Worm (Caenorhabditis elegans) whole organism, L2 larva: Measurements from ENCODE around the gene Y56A3A.41.

ENCODE experiments used
- F13H6.1 ChIP-seq: sonication (generic microtip); optimal IDR thresholded peaks from 2 replicates; lab custom pipeline; 2016; ENCODE audit warnings: missing genetic modification characterization, missing compliant biosample characterization
- R02D3.7 ChIP-seq: fragments of 150-350 bp; optimal IDR thresholded peaks from 2 replicates; lab custom pipeline; 2014; ENCODE audit warnings: missing biosample characterization, missing genetic modification characterization
- Y55F3AM.14 ChIP-seq: fragments of 200-800 bp; sonication (Bioruptor generic); optimal IDR thresholded peaks from 2 replicates; lab custom pipeline; 2018; ENCODE audit warnings: mild to moderate bottlenecking, missing genetic modification characterization, missing compliant biosample characterization
- ZK546.5 ChIP-seq: sonication (generic microtip); optimal IDR thresholded peaks from 2 replicates; lab custom pipeline; 2017; ENCODE audit warnings: missing biosample characterization, missing genetic modification characterization
- alr-1 ChIP-seq: fragments of 150-350 bp; optimal IDR thresholded peaks from 2 replicates; lab custom pipeline; 2014; ENCODE audit warnings: missing biosample characterization, missing genetic modification characterization
- aly-2 ChIP-seq: fragments of 150-350 bp; optimal IDR thresholded peaks from 2 replicates; lab custom pipeline; 2014; ENCODE audit warnings: missing biosample characterization, missing genetic modification characterization
- ama-1 ChIP-seq: fragments of 150-350 bp; optimal IDR thresholded peaks from 2 replicates; lab custom pipeline; 2018; ENCODE audit warnings: inconsistent platforms
- blmp-1 ChIP-seq: sonication (generic microtip); optimal IDR thresholded peaks from 2 replicates; lab custom pipeline; 2017; ENCODE audit warnings: missing genetic modification characterization, mild to moderate bottlenecking, missing compliant biosample characterization, antibody characterized with exemption, moderate library complexity; ENCODE audit not compliant: insufficient read depth
- ceh-82 ChIP-seq: fragments of 150-350 bp; optimal IDR thresholded peaks from 2 replicates; lab custom pipeline; 2014; ENCODE audit warnings: missing biosample characterization, missing genetic modification characterization
- crh-2 ChIP-seq: sonication (generic microtip); optimal IDR thresholded peaks from 2 replicates; lab custom pipeline; 2017; ENCODE audit warnings: missing biosample characterization, missing genetic modification characterization
- dmd-4 ChIP-seq: sonication (generic microtip); optimal IDR thresholded peaks from 2 replicates; lab custom pipeline; 2017; ENCODE audit warnings: missing biosample characterization, missing genetic modification characterization
- egl-27 ChIP-seq: sonication (generic microtip); optimal IDR thresholded peaks from 3 replicates; lab custom pipeline; 2017; ENCODE audit warnings: missing biosample characterization, missing genetic modification reagents, missing genetic modification characterization
- elt-1 ChIP-seq: fragments of 150-350 bp; optimal IDR thresholded peaks from 2 replicates; lab custom pipeline; 2014; ENCODE audit warnings: missing biosample characterization, missing genetic modification characterization
- elt-3 ChIP-seq: sonication (generic microtip); optimal IDR thresholded peaks from 2 replicates; lab custom pipeline; 2017; ENCODE audit warnings: missing biosample characterization, missing genetic modification characterization
- fos-1 ChIP-seq: fragments of 150-350 bp; optimal IDR thresholded peaks from 2 replicates; lab custom pipeline; 2014; ENCODE audit warnings: missing biosample characterization, missing genetic modification characterization
- gmeb-1 ChIP-seq: fragments of 150-350 bp; optimal IDR thresholded peaks from 2 replicates; lab custom pipeline; 2014; ENCODE audit warnings: missing biosample characterization, missing genetic modification characterization
- lin-11 ChIP-seq: fragments of 150-350 bp; sonication (generic microtip); optimal IDR thresholded peaks from 2 replicates; lab custom pipeline; 2014; ENCODE audit warnings: missing biosample characterization, missing genetic modification characterization, inconsistent platforms, mixed read lengths
- lin-13 ChIP-seq: fragments of 150-350 bp; optimal IDR thresholded peaks from 2 replicates; lab custom pipeline; 2014; ENCODE audit warnings: missing biosample characterization, missing genetic modification reagents, missing genetic modification characterization
- lin-39 ChIP-seq: fragments of 150-350 bp; optimal IDR thresholded peaks from 2 replicates; lab custom pipeline; 2014; ENCODE audit warnings: missing biosample characterization, missing genetic modification reagents, missing genetic modification characterization
- mbf-1 ChIP-seq: sonication (generic microtip); optimal IDR thresholded peaks from 2 replicates; lab custom pipeline; 2017; ENCODE audit warnings: missing biosample characterization, missing genetic modification characterization
- mdl-1 ChIP-seq, 2 experiments: fragments of 150-350 bp in 1 of 2; sonication (generic microtip) in 1 of 2; optimal IDR thresholded peaks; 2 replicates each; lab custom pipeline; 2017; ENCODE audit warnings: missing biosample characterization in 2 of 2, missing genetic modification characterization in 2 of 2
- nhr-10 ChIP-seq: sonication (generic microtip); optimal IDR thresholded peaks from 2 replicates; lab custom pipeline; 2017; ENCODE audit warnings: missing biosample characterization, missing genetic modification characterization
- nhr-11 ChIP-seq: fragments of 150-350 bp; optimal IDR thresholded peaks from 2 replicates; lab custom pipeline; 2014; ENCODE audit warnings: missing biosample characterization, missing genetic modification characterization
- nhr-129 ChIP-seq: fragments of 150-350 bp; optimal IDR thresholded peaks from 2 replicates; lab custom pipeline; 2014; ENCODE audit warnings: missing biosample characterization, missing genetic modification characterization
- nhr-21 ChIP-seq: fragments of 150-350 bp; optimal IDR thresholded peaks from 2 replicates; lab custom pipeline; 2014; ENCODE audit warnings: missing biosample characterization, missing genetic modification characterization
- nhr-23 ChIP-seq: fragments of 150-350 bp; optimal IDR thresholded peaks from 2 replicates; lab custom pipeline; 2014; ENCODE audit warnings: missing biosample characterization, missing genetic modification reagents, missing genetic modification characterization
- nhr-237 ChIP-seq: fragments of 150-350 bp; optimal IDR thresholded peaks from 2 replicates; lab custom pipeline; 2014; ENCODE audit warnings: missing biosample characterization, missing genetic modification characterization
- nhr-25 ChIP-seq: fragments of 150-350 bp; sonication (generic microtip); optimal IDR thresholded peaks from 3 replicates; lab custom pipeline; 2014; ENCODE audit warnings: missing biosample characterization, missing genetic modification characterization
- nhr-77 ChIP-seq: fragments of 150-350 bp; optimal IDR thresholded peaks from 2 replicates; lab custom pipeline; 2014; ENCODE audit warnings: missing biosample characterization, missing genetic modification characterization
- peb-1 ChIP-seq: fragments of 150-350 bp; optimal IDR thresholded peaks from 2 replicates; lab custom pipeline; 2014; ENCODE audit warnings: missing biosample characterization, missing genetic modification characterization
- skn-1 ChIP-seq: sonication (generic microtip); optimal IDR thresholded peaks from 2 replicates; lab custom pipeline; 2017; ENCODE audit warnings: missing biosample characterization, missing genetic modification characterization
- sma-3 ChIP-seq: sonication (generic microtip); optimal IDR thresholded peaks from 2 replicates; lab custom pipeline; 2016; ENCODE audit warnings: missing genetic modification reagents, missing genetic modification characterization, missing compliant biosample characterization
- sma-9 ChIP-seq, 2 experiments: fragments of 150-350 bp in 1 of 2; sonication (generic microtip) in 1 of 2; optimal IDR thresholded peaks; 2 replicates each; lab custom pipeline; 2014 to 2016; ENCODE audit warnings: missing genetic modification characterization in 2 of 2, mild to moderate bottlenecking in 1 of 2, missing biosample characterization in 1 of 2, missing compliant biosample characterization in 1 of 2, missing genetic modification reagents in 1 of 2, moderate library complexity in 1 of 2
- snpc-4 ChIP-seq: fragments of 150-350 bp; optimal IDR thresholded peaks from 2 replicates; lab custom pipeline; 2014; ENCODE audit warnings: missing biosample characterization, missing genetic modification characterization
- unc-39 ChIP-seq: fragments of 150-350 bp; optimal IDR thresholded peaks from 2 replicates; lab custom pipeline; 2014; ENCODE audit warnings: missing biosample characterization, missing genetic modification characterization
- unc-55 ChIP-seq: fragments of 150-350 bp; sonication (generic microtip); optimal IDR thresholded peaks from 3 replicates; lab custom pipeline; 2014; ENCODE audit warnings: missing biosample characterization, missing genetic modification reagents, missing genetic modification characterization
- unc-62 ChIP-seq: fragments of 150-350 bp; optimal IDR thresholded peaks from 2 replicates; lab custom pipeline; 2014; ENCODE audit warnings: missing biosample characterization, missing genetic modification reagents, missing genetic modification characterization
- zag-1 ChIP-seq: fragments of 150-350 bp; optimal IDR thresholded peaks from 2 replicates; lab custom pipeline; 2014; ENCODE audit warnings: missing biosample characterization, missing genetic modification characterization
- ztf-1 ChIP-seq: fragments of 200-800 bp; sonication (Bioruptor generic); conservative IDR thresholded peaks from 2 replicates; pipeline ENCODE4 v1.3.6; 2022; ENCODE audit warnings: missing genetic modification characterization, missing compliant biosample characterization
- ztf-4 ChIP-seq: fragments of 150-350 bp; optimal IDR thresholded peaks from 2 replicates; lab custom pipeline; 2014; ENCODE audit warnings: missing biosample characterization, missing genetic modification characterization

Y56A3A.41 gene

ce11 chrIII:11881549-11881948 lies 11.3 kb downstream of the Y56A3A.41 start:
- TF ChIP-seq unc-39 (tag; lab: Kevin White, UChicago) (no peak), nhr-10 (tag; lab: Kevin White, UChicago) (no peak), nhr-11 (tag; lab: Kevin White, UChicago) (no peak), fos-1 (tag; lab: Kevin White, UChicago) (peak; percentile 40), ama-1 (no peak), ceh-82 (tag; lab: Kevin White, UChicago) (no peak)

DNA sequence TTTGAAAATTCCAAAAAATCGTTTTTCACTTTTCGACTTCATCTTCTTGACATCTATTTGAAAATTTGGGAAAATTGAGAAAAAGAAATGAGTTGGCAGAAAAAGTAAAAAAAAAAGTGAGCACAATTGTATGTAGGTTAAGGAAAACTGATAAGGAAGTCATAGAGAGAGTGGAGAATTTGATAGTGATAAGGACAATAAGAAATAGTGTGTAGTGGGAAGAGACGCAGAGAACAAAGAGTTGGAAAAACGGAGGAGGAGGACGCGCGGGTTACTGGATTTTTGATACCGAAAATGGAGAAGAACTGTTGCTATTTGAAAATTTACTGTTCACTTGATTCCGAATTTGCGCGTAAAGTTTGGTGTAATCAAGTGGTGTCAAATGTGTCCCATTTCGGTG lies 14.1 kb downstream of the Y56A3A.41 start, which contains the start of gene Y56A3A.6:
TSS of gene Y56A3A.6 (minus strand) at position 53 of the 400 bp plus-strand sequence.
- peak; percentile 18 for TF ChIP-seq fos-1 (tag; lab: Kevin White, UChicago)
- TF ChIP-seq peb-1 (tag; lab: Kevin White, UChicago) = no peak
- TF ChIP-seq crh-2 (tag; lab: Kevin White, UChicago) = peak; percentile 20
- no peak for TF ChIP-seq sma-9 (GFP tag; optimal IDR thresholded peaks at IDR 0.05; lab: Kevin White, UChicago)
- TF ChIP-seq sma-9 (tag; optimal IDR thresholded peaks at IDR 0.05; lab: Kevin White, UChicago) = no peak

- no peak for TF ChIP-seq snpc-4 (tag; lab: Kevin White, UChicago)
- no peak for TF ChIP-seq nhr-23 (tag; lab: Kevin White, UChicago)
- TF ChIP-seq sma-3 = no peak
- no peak for TF ChIP-seq fos-1 (tag; lab: Kevin White, UChicago)
- no peak for TF ChIP-seq elt-3 (tag; lab: Kevin White, UChicago)
- TF ChIP-seq R02D3.7 (tag; lab: Kevin White, UChicago) = no peak
- TF ChIP-seq lin-39 = no peak
- no peak for TF ChIP-seq lin-13 (GFP tag; lab: Kevin White, UChicago)
- TF ChIP-seq egl-27 = no peak
- TF ChIP-seq nhr-237 (tag; lab: Kevin White, UChicago) = no peak
- no peak for TF ChIP-seq ztf-1 (GFP tag; lab: Robert Waterston, UW)
- no peak for TF ChIP-seq nhr-10 (tag; lab: Kevin White, UChicago)
- no peak for TF ChIP-seq elt-1 (tag; lab: Kevin White, UChicago)
- no peak for TF ChIP-seq zag-1 (tag; lab: Kevin White, UChicago)
- no peak for TF ChIP-seq Y55F3AM.14 (GFP tag; lab: Kevin White, UChicago)
- no peak for TF ChIP-seq lin-11
- no peak for TF ChIP-seq skn-1 (tag; lab: Kevin White, UChicago)
- no peak for TF ChIP-seq nhr-21 (tag; lab: Kevin White, UChicago)
- no peak for TF ChIP-seq blmp-1
- TF ChIP-seq nhr-11 (tag; lab: Kevin White, UChicago) = no peak
Measured at ce11 chrIII:11876130-11876529, 16.7 kb downstream of the Y56A3A.41 start.

DNA sequence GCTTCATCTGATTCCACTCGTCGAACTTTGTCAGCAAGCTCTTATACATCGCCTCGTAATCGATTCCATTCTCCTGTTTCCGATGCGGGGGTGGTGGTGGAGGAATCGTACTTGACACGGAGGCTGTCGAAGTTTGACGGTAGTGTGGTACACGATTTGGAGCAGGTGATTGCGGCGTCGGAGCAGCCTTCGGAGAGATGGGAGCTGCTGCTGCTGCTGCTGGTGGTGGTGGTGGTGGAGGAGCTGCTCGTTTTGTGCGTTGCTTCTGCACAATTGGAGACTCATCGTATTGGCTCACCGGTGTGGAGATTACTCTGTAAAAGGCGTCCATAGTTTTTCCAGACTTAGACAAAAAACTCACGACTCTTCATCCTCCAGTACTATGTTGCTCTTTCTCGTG lies 18.6 kb downstream of the Y56A3A.41 start:
- TF ChIP-seq egl-27 = no peak
- no peak for TF ChIP-seq nhr-25 (tag; lab: Kevin White, UChicago)
- TF ChIP-seq lin-11 = no peak
- TF ChIP-seq ztf-4 (tag; lab: Kevin White, UChicago) = no peak
- no peak for TF ChIP-seq gmeb-1 (tag; lab: Kevin White, UChicago)

- no peak for TF ChIP-seq F13H6.1 (tag; lab: Kevin White, UChicago)
- no peak for TF ChIP-seq aly-2 (tag; lab: Kevin White, UChicago)
- no peak for TF ChIP-seq crh-2 (tag; lab: Kevin White, UChicago)
- TF ChIP-seq nhr-25 (tag; lab: Kevin White, UChicago) = no peak
Measured at ce11 chrIII:11871617-11872016, 21.2 kb downstream of the Y56A3A.41 start.

DNA sequence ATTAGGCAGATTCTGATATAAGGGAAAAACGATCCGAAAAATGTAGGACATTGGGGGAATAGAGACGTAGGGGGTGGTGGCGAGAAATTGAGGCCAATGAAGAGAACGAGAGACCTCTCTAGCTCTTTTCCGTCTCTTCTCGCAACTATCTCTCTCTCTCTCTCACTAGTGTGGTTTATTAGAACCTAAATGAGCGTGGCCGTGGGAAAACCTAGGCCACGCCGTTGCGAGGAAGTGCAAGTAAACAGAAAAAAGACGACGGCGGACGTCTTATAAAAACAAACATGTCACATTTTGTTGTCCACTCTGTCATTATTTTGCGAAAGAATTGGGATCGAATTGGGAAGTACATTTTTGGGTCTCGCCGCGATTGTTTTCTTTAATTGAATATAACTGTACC lies 22.8 kb downstream of the Y56A3A.41 start:
- TF ChIP-seq ztf-4 (tag; lab: Kevin White, UChicago) (no peak), alr-1 (tag; lab: Kevin White, UChicago) (no peak), ztf-1 (GFP tag; lab: Robert Waterston, UW) (no peak), nhr-21 (tag; lab: Kevin White, UChicago) (peak; percentile 59), nhr-129 (peak; percentile 94), dmd-4 (tag; lab: Kevin White, UChicago) (no peak), unc-55 (GFP tag; lab: Kevin White, UChicago) (peak; percentile 89), Y55F3AM.14 (GFP tag; lab: Kevin White, UChicago) (peak; percentile 53), mbf-1 (no peak), unc-39 (tag; lab: Kevin White, UChicago) (no peak), gmeb-1 (tag; lab: Kevin White, UChicago) (peak; percentile 76), nhr-10 (tag; lab: Kevin White, UChicago) (peak; percentile 10), lin-39 (no peak), mdl-1 (tag; optimal IDR thresholded peaks at IDR 0.05; lab: Kevin White, UChicago) (peak in 1 of 2 experiments; percentile 65), egl-27 (peak; percentile 77), ZK546.5 (no peak), nhr-25 (tag; lab: Kevin White, UChicago) (no peak), ceh-82 (tag; lab: Kevin White, UChicago) (peak; percentile 3), lin-13 (GFP tag; lab: Kevin White, UChicago) (peak; percentile 92), crh-2 (tag; lab: Kevin White, UChicago) (peak; percentile 93), unc-62 (GFP tag; lab: Kevin White, UChicago) (no peak), fos-1 (tag; lab: Kevin White, UChicago) (peak; percentile 83), sma-9 (GFP tag; optimal IDR thresholded peaks at IDR 0.05; lab: Kevin White, UChicago) (no peak), sma-9 (tag; optimal IDR thresholded peaks at IDR 0.05; lab: Kevin White, UChicago) (no peak), peb-1 (tag; lab: Kevin White, UChicago) (no peak), nhr-77 (tag; lab: Kevin White, UChicago) (no peak), sma-3 (peak; percentile 79)
